Fruit fly (Drosophila melanogaster) whole organism, embryonic: ENCODE measurements around the gene Bsg.
A peak's percentile ranks its signal among the peaks of the same experiment; 100 is the strongest.

Experiments
- Blimp-1 ChIP-seq: fragments of 200-800 bp; sonication (Bioruptor generic); optimal IDR thresholded peaks from 3 replicates; lab custom pipeline; 2018; ENCODE audit warnings: missing biosample characterization, missing genetic modification characterization, mild to moderate bottlenecking, moderate library complexity, missing genetic modification reagents
- CG10274 ChIP-seq: fragments of 200-800 bp; sonication (Bioruptor generic); optimal IDR thresholded peaks from 3 replicates; lab custom pipeline; 2017; ENCODE audit warnings: missing biosample characterization, mild to moderate bottlenecking, missing genetic modification characterization
- CG11093 ChIP-seq: fragments of 200-800 bp; sonication (Bioruptor generic); IDR thresholded peaks from 3 replicates; pipeline ENCODE4 v1.3.6; 2022; ENCODE audit warnings: missing biosample characterization, missing genetic modification characterization
- CG11560 ChIP-seq: fragments of 200-800 bp; sonication (Bioruptor generic); IDR thresholded peaks from 3 replicates; pipeline ENCODE4 v1.3.6; 2022; ENCODE audit warnings: missing biosample characterization, missing genetic modification characterization
- CG12071 ChIP-seq: fragments of 200-800 bp; sonication (Bioruptor generic); optimal IDR thresholded peaks from 3 replicates; lab custom pipeline; 2018; ENCODE audit warnings: missing biosample characterization, mild to moderate bottlenecking, missing genetic modification characterization
- CG13296 ChIP-seq: fragments of 200-800 bp; sonication (Bioruptor generic); optimal IDR thresholded peaks from 3 replicates; lab custom pipeline; 2018; ENCODE audit warnings: missing biosample characterization, mild to moderate bottlenecking, missing genetic modification characterization
- CG17612 ChIP-seq: fragments of 200-800 bp; sonication (Bioruptor generic); IDR thresholded peaks from 2 replicates; pipeline ENCODE4 v1.3.6; 2022; ENCODE audit warnings: missing biosample characterization, missing genetic modification characterization
- CG31365 ChIP-seq: fragments of 200-800 bp; sonication (Bioruptor generic); optimal IDR thresholded peaks from 2 replicates; lab custom pipeline; 2018; ENCODE audit warnings: missing biosample characterization, mild to moderate bottlenecking, missing genetic modification characterization
- CG34224 ChIP-seq: fragments of 200-800 bp; sonication (Bioruptor generic); IDR thresholded peaks from 3 replicates; pipeline ENCODE4 v1.3.6; 2022; ENCODE audit warnings: missing biosample characterization, missing genetic modification characterization; ENCODE audit not compliant: partially characterized antibody
- CG3995 ChIP-seq: fragments of 200-800 bp; sonication (Bioruptor generic); optimal IDR thresholded peaks from 3 replicates; lab custom pipeline; 2016; ENCODE audit warnings: missing biosample characterization, missing genetic modification characterization
- CG43689 ChIP-seq: fragments of 200-800 bp; sonication (Bioruptor generic); IDR thresholded peaks from 2 replicates; pipeline ENCODE4 v1.3.6; 2022; ENCODE audit warnings: missing biosample characterization, missing genetic modification characterization
- CG4617 ChIP-seq: fragments of 200-800 bp; sonication (Bioruptor generic); optimal IDR thresholded peaks from 3 replicates; lab custom pipeline; 2016; ENCODE audit warnings: missing biosample characterization, missing genetic modification characterization, borderline replicate concordance
- CG4707 ChIP-seq: fragments of 200-800 bp; sonication (Bioruptor generic); optimal IDR thresholded peaks from 2 replicates; lab custom pipeline; 2018; ENCODE audit warnings: missing biosample characterization, mild to moderate bottlenecking, missing genetic modification characterization, moderate library complexity
- CG4854 ChIP-seq: fragments of 200-800 bp; sonication (Bioruptor generic); optimal IDR thresholded peaks from 2 replicates; lab custom pipeline; 2016; ENCODE audit warnings: missing biosample characterization, missing genetic modification characterization, inconsistent platforms
- CG6683 ChIP-seq: fragments of 200-800 bp; sonication (Bioruptor generic); optimal IDR thresholded peaks from 2 replicates; lab custom pipeline; 2017; ENCODE audit warnings: missing biosample characterization, mild to moderate bottlenecking, missing genetic modification characterization, missing genetic modification reagents
- CG9215 ChIP-seq: fragments of 200-800 bp; sonication (Bioruptor generic); IDR thresholded peaks from 2 replicates; pipeline ENCODE4 v1.3.6; 2022; ENCODE audit warnings: missing biosample characterization, missing genetic modification characterization
- CG9876 ChIP-seq: fragments of 200-800 bp; sonication (Bioruptor generic); optimal IDR thresholded peaks from 2 replicates; lab custom pipeline; 2016; ENCODE audit warnings: missing biosample characterization, missing genetic modification characterization
- CHES-1-like ChIP-seq: fragments of 200-800 bp; sonication (Bioruptor generic); optimal IDR thresholded peaks from 2 replicates; lab custom pipeline; 2016; ENCODE audit warnings: missing biosample characterization, missing genetic modification characterization
- Doc3 ChIP-seq: fragments of 200-800 bp; sonication (Bioruptor generic); IDR thresholded peaks from 3 replicates; pipeline ENCODE4 v1.3.6; 2022; ENCODE audit warnings: missing biosample characterization, missing genetic modification characterization; ENCODE audit not compliant: partially characterized antibody
- Fer2 ChIP-seq: fragments of 200-800 bp; sonication (Bioruptor generic); optimal IDR thresholded peaks from 2 replicates; lab custom pipeline; 2018; ENCODE audit warnings: missing biosample characterization, mild to moderate bottlenecking, missing genetic modification characterization, moderate library complexity
- HLH3B ChIP-seq: fragments of 200-800 bp; sonication (Bioruptor generic); IDR thresholded peaks from 2 replicates; pipeline ENCODE4 v1.3.6; 2022; ENCODE audit warnings: missing biosample characterization, missing genetic modification characterization
- Hand ChIP-seq: fragments of 200-800 bp; sonication (Bioruptor generic); optimal IDR thresholded peaks from 2 replicates; lab custom pipeline; 2017; ENCODE audit warnings: mild to moderate bottlenecking, missing biosample characterization, missing genetic modification reagents, missing genetic modification characterization
- Lpt ChIP-seq: fragments of >200 bp; optimal IDR thresholded peaks from 2 replicates; lab custom pipeline; 2018; ENCODE audit warnings: missing biosample characterization, missing genetic modification characterization
- Max ChIP-seq: fragments of 200-800 bp; sonication (Bioruptor generic); optimal IDR thresholded peaks from 2 replicates; lab custom pipeline; 2016; ENCODE audit warnings: missing biosample characterization, mild to moderate bottlenecking, missing genetic modification characterization
- Mrtf ChIP-seq: fragments of 200-800 bp; sonication (Bioruptor generic); IDR thresholded peaks from 3 replicates; pipeline ENCODE4 v1.3.6; 2022; ENCODE audit warnings: missing biosample characterization, missing genetic modification characterization
- Myb ChIP-seq: fragments of 200-800 bp; sonication (Bioruptor generic); optimal IDR thresholded peaks from 2 replicates; lab custom pipeline; 2016; ENCODE audit warnings: missing biosample characterization, missing genetic modification characterization
- Nf-YC ChIP-seq: fragments of 200-800 bp; optimal IDR thresholded peaks from 3 replicates; lab custom pipeline; 2019; ENCODE audit warnings: missing biosample characterization, mild to moderate bottlenecking, missing genetic modification characterization, moderate library complexity
- Scr ChIP-seq: fragments of 200-800 bp; sonication (Bioruptor generic); IDR thresholded peaks from 2 replicates; pipeline ENCODE4 v1.3.6; 2022; ENCODE audit warnings: missing biosample characterization, missing genetic modification characterization; ENCODE audit not compliant: partially characterized antibody
- ato ChIP-seq: fragments of 200-800 bp; sonication (Bioruptor generic); IDR thresholded peaks from 2 replicates; pipeline ENCODE4 v1.3.6; 2022; ENCODE audit warnings: missing biosample characterization, missing genetic modification characterization; ENCODE audit not compliant: partially characterized antibody
- bcd ChIP-seq: fragments of 200-800 bp; sonication (Bioruptor generic); optimal IDR thresholded peaks from 2 replicates; lab custom pipeline; 2017; ENCODE audit warnings: missing biosample characterization, mild to moderate bottlenecking, missing genetic modification characterization
- caup ChIP-seq: fragments of 200-800 bp; sonication (Bioruptor generic); optimal IDR thresholded peaks from 3 replicates; lab custom pipeline; 2017; ENCODE audit warnings: missing biosample characterization, mild to moderate bottlenecking, missing genetic modification characterization, moderate library complexity; ENCODE audit not compliant: severe bottlenecking
- chinmo ChIP-seq: fragments of 200-800 bp; sonication (Bioruptor generic); IDR thresholded peaks from 4 replicates; pipeline ENCODE4 v1.3.6; 2022; ENCODE audit warnings: missing biosample characterization, missing genetic modification characterization; ENCODE audit not compliant: partially characterized antibody
- chm ChIP-seq: fragments of 200-800 bp; sonication (Bioruptor generic); IDR thresholded peaks from 2 replicates; pipeline ENCODE4 v1.3.6; 2022; ENCODE audit warnings: missing biosample characterization, missing genetic modification characterization
- dimm ChIP-seq: fragments of 200-800 bp; sonication (Bioruptor generic); IDR thresholded peaks from 2 replicates; pipeline ENCODE4 v1.3.6; 2022; ENCODE audit warnings: missing biosample characterization, missing genetic modification characterization
- fd96Cb ChIP-seq: fragments of 200-800 bp; sonication (Bioruptor generic); optimal IDR thresholded peaks from 2 replicates; lab custom pipeline; 2018; ENCODE audit warnings: missing biosample characterization, mild to moderate bottlenecking, missing genetic modification characterization, moderate library complexity
- gce ChIP-seq: fragments of 200-800 bp; sonication (Bioruptor generic); IDR thresholded peaks from 3 replicates; pipeline ENCODE4 v1.3.6; 2022; ENCODE audit warnings: missing biosample characterization, missing genetic modification characterization
- grau ChIP-seq: fragments of 200-800 bp; optimal IDR thresholded peaks from 3 replicates; lab custom pipeline; 2019; ENCODE audit warnings: missing biosample characterization, mild to moderate bottlenecking, missing genetic modification characterization, moderate library complexity
- jing ChIP-seq: fragments of 200-800 bp; sonication (Bioruptor generic); optimal IDR thresholded peaks from 2 replicates; lab custom pipeline; 2018; ENCODE audit warnings: missing biosample characterization, mild to moderate bottlenecking, missing genetic modification characterization
- nerfin-2 ChIP-seq: fragments of 200-800 bp; sonication (Bioruptor generic); IDR thresholded peaks from 2 replicates; pipeline ENCODE4 v1.3.6; 2022; ENCODE audit warnings: missing biosample characterization, missing genetic modification characterization; ENCODE audit not compliant: partially characterized antibody
- peb ChIP-seq: fragments of 200-800 bp; sonication (Bioruptor generic); IDR thresholded peaks from 2 replicates; pipeline ENCODE4 v1.3.6; 2022; ENCODE audit warnings: missing biosample characterization, missing genetic modification characterization
- psq ChIP-seq: fragments of 200-800 bp; sonication (Bioruptor generic); optimal IDR thresholded peaks from 2 replicates; lab custom pipeline; 2017; ENCODE audit warnings: missing biosample characterization, missing genetic modification characterization
- repo ChIP-seq: fragments of 200-800 bp; sonication (Bioruptor generic); optimal IDR thresholded peaks from 2 replicates; lab custom pipeline; 2016; ENCODE audit warnings: missing biosample characterization, missing genetic modification characterization
- rib ChIP-seq: fragments of 200-800 bp; sonication (Bioruptor generic); IDR thresholded peaks from 2 replicates; pipeline ENCODE4 v1.3.6; 2022; ENCODE audit warnings: missing biosample characterization, missing genetic modification characterization
- row ChIP-seq: fragments of 200-800 bp; sonication (Bioruptor generic); IDR thresholded peaks from 3 replicates; pipeline ENCODE4 v1.3.6; 2022; ENCODE audit warnings: missing biosample characterization, missing genetic modification characterization
- sc ChIP-seq, 3 experiments: fragments of >200 bp in 2 of 3; fragments of 200-800 bp in 1 of 3; sonication (Bioruptor generic) in 1 of 3; optimal IDR thresholded peaks; 2 replicates in 2 of 3; 3 replicates in 1 of 3; lab custom pipeline; 2017; ENCODE audit warnings: mild to moderate bottlenecking in 1 of 3, missing biosample characterization in 1 of 3, missing genetic modification characterization in 1 of 3, missing genetic modification reagents in 1 of 3
- tna ChIP-seq: fragments of 200-800 bp; sonication (Bioruptor generic); IDR thresholded peaks from 2 replicates; pipeline ENCODE4 v1.3.6; 2022; ENCODE audit warnings: missing biosample characterization, missing genetic modification characterization; ENCODE audit not compliant: partially characterized antibody
- trem ChIP-seq: fragments of 200-800 bp; optimal IDR thresholded peaks from 3 replicates; lab custom pipeline; 2019; ENCODE audit warnings: missing biosample characterization, mild to moderate bottlenecking, missing genetic modification characterization, moderate library complexity
- tup ChIP-seq: fragments of 200-800 bp; sonication (Bioruptor generic); optimal IDR thresholded peaks from 2 replicates; lab custom pipeline; 2016; ENCODE audit warnings: missing biosample characterization, mild to moderate bottlenecking, missing genetic modification characterization, moderate library complexity
- twi ChIP-seq: fragments of 200-800 bp; optimal IDR thresholded peaks from 2 replicates; lab custom pipeline; 2019; ENCODE audit warnings: missing biosample characterization, mild to moderate bottlenecking, missing genetic modification characterization, moderate library complexity
- yki ChIP-seq: fragments of >200 bp; optimal IDR thresholded peaks from 3 replicates; lab custom pipeline; 2018

The Bsg gene

dm6 chr2L:8043282-8043668 is 39.9 kb upstream of the Bsg start, which contains the start of gene Megf8 (continued):
- TF ChIP-seq Myb (GFP tag; lab: Kevin White, UChicago) (peak; percentile 81), Doc3 (GFP tag; lab: Robert Waterston, UW) (peak; percentile 31; the same call in 1 of the 3 replicates), CG11093 (GFP tag; lab: Robert Waterston, UW) (no peak), gce (no peak), Mrtf (no peak), jing (GFP tag; lab: Kevin White, UChicago) (no peak), CG11560 (tag; lab: Robert Waterston, UW) (no peak), tna (GFP tag; lab: Robert Waterston, UW) (peak; percentile 72), rib (GFP tag; lab: Robert Waterston, UW) (0 out of 2 replicates have a peak, but pooled peaks have one; percentile 35), CG31365 (tag; lab: Kevin White, UChicago) (no peak), chm (GFP tag; lab: Robert Waterston, UW) (no peak), CG3995 (GFP tag; lab: Kevin White, UChicago) (no peak), Scr (GFP tag; lab: Robert Waterston, UW) (peak; percentile 12; the same call in 1 of the 2 replicates), CG4707 (GFP tag; lab: Kevin White, UChicago) (no peak), CG17612 (GFP tag; lab: Robert Waterston, UW) (no peak), CG43689 (GFP tag; lab: Robert Waterston, UW) (no peak), peb (GFP tag; lab: Robert Waterston, UW) (no peak), CG4854 (GFP tag; lab: Kevin White, UChicago) (no peak), Hand (GFP tag; lab: Kevin White, UChicago) (no peak), twi (no peak), fd96Cb (tag; lab: Kevin White, UChicago) (no peak), CG10274 (GFP tag; lab: Kevin White, UChicago) (no peak), Nf-YC (no peak), CHES-1-like (no peak), yki (lab: Kevin White, UChicago) (no peak), CG34224 (GFP tag; lab: Robert Waterston, UW) (peak; percentile 84), Blimp-1 (peak; percentile 100), Lpt (GFP tag; lab: Kevin White, UChicago) (no peak), psq (GFP tag; lab: Kevin White, UChicago) (no peak), nerfin-2 (GFP tag; lab: Robert Waterston, UW) (peak; percentile 75), trem (tag; lab: Kevin White, UChicago) (peak; percentile 9), tup (GFP tag; lab: Kevin White, UChicago) (no peak), CG9876 (GFP tag; lab: Kevin White, UChicago) (no peak), CG13296 (GFP tag; lab: Kevin White, UChicago) (no peak), caup (no peak), CG9215 (peak; percentile 85), Max (no peak), bcd (GFP tag; lab: Kevin White, UChicago) (no peak), dimm (GFP tag; lab: Robert Waterston, UW) (no peak), CG4617 (GFP tag; lab: Kevin White, UChicago) (peak; percentile 35), CG6683 (GFP tag; lab: Kevin White, UChicago) (no peak), ato (GFP tag; lab: Robert Waterston, UW) (peak; percentile 77), grau (no peak), row (GFP tag; lab: Robert Waterston, UW) (no peak), CG12071 (GFP tag; lab: Kevin White, UChicago) (no peak), HLH3B (no peak), repo (GFP tag; lab: Kevin White, UChicago) (no peak), Fer2 (tag; lab: Kevin White, UChicago) (no peak), chinmo (GFP tag; lab: Robert Waterston, UW) (peak; percentile 92), sc (optimal IDR thresholded peaks at IDR 0.05; lab: Kevin White, UChicago) (no peak), sc (GFP tag; optimal IDR thresholded peaks at IDR 0.05; lab: Kevin White, UChicago) (no peak)
